Worm (Caenorhabditis elegans) whole organism, L4 larva: ENCODE data around the gene ddx-46.

Source experiments
- ces-1 ChIP-seq: fragments of 150-350 bp; sonication (generic microtip); optimal IDR thresholded peaks from 4 replicates; lab custom pipeline; 2014; ENCODE audit warnings: missing biosample characterization, missing genetic modification reagents, missing genetic modification characterization
- jun-1 ChIP-seq: fragments of 150-350 bp; optimal IDR thresholded peaks from 2 replicates; lab custom pipeline; 2014; ENCODE audit warnings: missing biosample characterization, missing genetic modification reagents, missing genetic modification characterization
- snpc-4 ChIP-seq: fragments of 150-350 bp; optimal IDR thresholded peaks from 2 replicates; lab custom pipeline; 2014; ENCODE audit warnings: missing biosample characterization, missing genetic modification characterization

- TF ChIP-seq jun-1 (tag; lab: Kevin White, UChicago) (no peak), snpc-4 (tag; lab: Kevin White, UChicago) (no peak), ces-1 (no peak)
Measured at ce11 chrIV:1328682-1329212, 19.3 kb upstream of the ddx-46 start, which contains the start of gene F53H1.3.
